Worm (Caenorhabditis elegans) whole organism, mixed stage, embryonic: ENCODE data around the gene ets-7.
"Not testable (repeated sequence)": the region's sequence is repeated elsewhere in the genome, so short reads cannot be mapped to it uniquely, and the experiment has no call there.

ENCODE experiments used
- M03D4.4 ChIP-seq: sonication (generic microtip); optimal IDR thresholded peaks from 2 replicates; lab custom pipeline; 2017; ENCODE audit warnings: mild to moderate bottlenecking, missing genetic modification characterization, missing compliant biosample characterization
- bed-3 ChIP-seq: fragments of 200-800 bp; sonication (Bioruptor generic); optimal IDR thresholded peaks from 3 replicates; lab custom pipeline; 2018; ENCODE audit warnings: mild to moderate bottlenecking, missing genetic modification characterization, moderate library complexity, missing compliant biosample characterization
- ceh-39 ChIP-seq: fragments of 150-350 bp; optimal IDR thresholded peaks from 2 replicates; lab custom pipeline; 2014; ENCODE audit warnings: missing biosample characterization, missing genetic modification characterization
- ceh-43 ChIP-seq: fragments of 200-800 bp; sonication (Bioruptor generic); optimal IDR thresholded peaks from 2 replicates; lab custom pipeline; 2018; ENCODE audit warnings: mild to moderate bottlenecking, missing genetic modification characterization, moderate library complexity, missing compliant biosample characterization
- ces-1 ChIP-seq: fragments of 150-350 bp; optimal IDR thresholded peaks from 2 replicates; lab custom pipeline; 2014; ENCODE audit warnings: missing biosample characterization, missing genetic modification reagents, missing genetic modification characterization
- cnd-1 ChIP-seq: fragments of 200-800 bp; sonication (Bioruptor generic); optimal IDR thresholded peaks from 2 replicates; lab custom pipeline; 2018; ENCODE audit warnings: mild to moderate bottlenecking, missing genetic modification characterization, missing compliant biosample characterization
- drap-1 ChIP-seq: fragments of 200-800 bp; sonication (Bioruptor generic); optimal IDR thresholded peaks from 3 replicates; lab custom pipeline; 2018; ENCODE audit warnings: mild to moderate bottlenecking, missing genetic modification characterization, missing compliant biosample characterization
- elt-1 ChIP-seq: sonication (generic microtip); optimal IDR thresholded peaks from 2 replicates; lab custom pipeline; 2017; ENCODE audit warnings: missing genetic modification characterization, mild to moderate bottlenecking, missing compliant biosample characterization, antibody characterized with exemption, moderate library complexity, borderline replicate concordance; ENCODE audit not compliant: insufficient read depth
- flh-1 ChIP-seq: fragments of 200-800 bp; sonication (Bioruptor generic); optimal IDR thresholded peaks from 2 replicates; lab custom pipeline; 2018; ENCODE audit warnings: mild to moderate bottlenecking, missing genetic modification characterization, moderate library complexity, missing compliant biosample characterization
- ham-2 ChIP-seq: fragments of 200-800 bp; sonication (Bioruptor generic); optimal IDR thresholded peaks from 2 replicates; lab custom pipeline; 2018; ENCODE audit warnings: mild to moderate bottlenecking, missing genetic modification characterization, missing compliant biosample characterization
- lin-32 ChIP-seq: fragments of 200-800 bp; sonication (Bioruptor generic); optimal IDR thresholded peaks from 2 replicates; lab custom pipeline; 2018; ENCODE audit warnings: mild to moderate bottlenecking, missing genetic modification characterization, missing compliant biosample characterization
- lsy-2 ChIP-seq: fragments of 150-350 bp; optimal IDR thresholded peaks from 2 replicates; lab custom pipeline; 2014; ENCODE audit warnings: missing biosample characterization, missing genetic modification characterization
- mab-5 ChIP-seq: fragments of 150-350 bp; optimal IDR thresholded peaks from 2 replicates; lab custom pipeline; 2014; ENCODE audit warnings: missing biosample characterization, missing genetic modification characterization
- mep-1 ChIP-seq: fragments of 150-350 bp; optimal IDR thresholded peaks from 2 replicates; lab custom pipeline; 2017; ENCODE audit warnings: missing biosample characterization, missing genetic modification reagents, missing genetic modification characterization, inconsistent platforms
- mls-2 ChIP-seq: sonication (generic microtip); optimal IDR thresholded peaks from 2 replicates; lab custom pipeline; 2016; ENCODE audit warnings: mild to moderate bottlenecking, missing genetic modification characterization, moderate library complexity, missing compliant biosample characterization
- nhr-12 ChIP-seq: fragments of 150-350 bp; optimal IDR thresholded peaks from 2 replicates; lab custom pipeline; 2014; ENCODE audit warnings: missing biosample characterization, missing genetic modification characterization
- nhr-2 ChIP-seq: fragments of 150-350 bp; optimal IDR thresholded peaks from 2 replicates; lab custom pipeline; 2014; ENCODE audit warnings: missing biosample characterization, missing genetic modification characterization
- nhr-237 ChIP-seq: fragments of 150-350 bp; optimal IDR thresholded peaks from 2 replicates; lab custom pipeline; 2014; ENCODE audit warnings: missing biosample characterization, missing genetic modification characterization
- nhr-76 ChIP-seq: sonication (generic microtip); optimal IDR thresholded peaks from 2 replicates; lab custom pipeline; 2017; ENCODE audit warnings: missing biosample characterization, missing genetic modification characterization
- pha-4 ChIP-seq: fragments of 150-350 bp; optimal IDR thresholded peaks from 2 replicates; lab custom pipeline; 2018; ENCODE audit warnings: missing biosample characterization, missing genetic modification reagents, missing genetic modification characterization
- sem-2 ChIP-seq: fragments of 200-800 bp; sonication (Bioruptor generic); optimal IDR thresholded peaks from 2 replicates; lab custom pipeline; 2018; ENCODE audit warnings: mild to moderate bottlenecking, missing genetic modification characterization, missing compliant biosample characterization
- sptf-1 ChIP-seq: sonication (generic microtip); optimal IDR thresholded peaks from 2 replicates; lab custom pipeline; 2017; ENCODE audit warnings: mild to moderate bottlenecking, missing genetic modification characterization, moderate library complexity, missing compliant biosample characterization
- tbx-8 ChIP-seq: fragments of 200-800 bp; sonication (Bioruptor generic); optimal IDR thresholded peaks from 2 replicates; lab custom pipeline; 2018; ENCODE audit warnings: mild to moderate bottlenecking, missing genetic modification characterization, moderate library complexity, missing compliant biosample characterization
- unc-39 ChIP-seq: fragments of 150-350 bp; optimal IDR thresholded peaks from 2 replicates; lab custom pipeline; 2014; ENCODE audit warnings: missing biosample characterization, missing genetic modification characterization
- unc-62 ChIP-seq: fragments of 150-350 bp; optimal IDR thresholded peaks from 2 replicates; lab custom pipeline; 2014; ENCODE audit warnings: missing biosample characterization, missing genetic modification reagents, missing genetic modification characterization
- ztf-11 ChIP-seq: fragments of 150-350 bp; optimal IDR thresholded peaks from 2 replicates; lab custom pipeline; 2014; ENCODE audit warnings: missing biosample characterization, missing genetic modification characterization

ets-7 gene

ce11 chrV:7521304-7521703 is 37.3 kb downstream of the ets-7 start:
- TF ChIP-seq sptf-1 (no peak), cnd-1 (tag; lab: Kevin White, UChicago) (no peak), lin-32 (GFP tag; lab: Kevin White, UChicago) (no peak), flh-1 (no peak), pha-4 (tag; lab: Kevin White, UChicago) (no peak), nhr-237 (tag; lab: Kevin White, UChicago) (no peak), M03D4.4 (tag; lab: Kevin White, UChicago) (no peak), lsy-2 (tag; lab: Kevin White, UChicago) (no peak), elt-1 (no peak), tbx-8 (GFP tag; lab: Kevin White, UChicago) (no peak), nhr-12 (tag; lab: Kevin White, UChicago) (no peak), sem-2 (no peak), mab-5 (no peak), nhr-76 (tag; lab: Kevin White, UChicago) (no peak), mep-1 (no peak), ces-1 (no peak), drap-1 (no peak), nhr-2 (tag; lab: Kevin White, UChicago) (no peak), mls-2 (tag; lab: Kevin White, UChicago) (no peak)

ce11 chrV:7520077-7520476 is 38.5 kb downstream of the ets-7 start, which contains the start of gene srb-19:
Gene srb-19 (minus strand): TSS chrV:7520177.
- no peak for TF ChIP-seq elt-1
- TF ChIP-seq ces-1 = peak; percentile 31

- TF ChIP-seq drap-1 (no peak), flh-1 (no peak), ceh-39 (tag; lab: Kevin White, UChicago) (no peak), unc-39 (tag; lab: Kevin White, UChicago) (no peak), ztf-11 (tag; lab: Kevin White, UChicago) (no peak), M03D4.4 (tag; lab: Kevin White, UChicago) (no peak), lsy-2 (tag; lab: Kevin White, UChicago) (no peak), ham-2 (no peak)
- TF ChIP-seq, all 35 proteins: peak for 0
Observed at ce11 chrV:7514939-7515338, 43.7 kb downstream of the ets-7 start, which contains the start of gene srb-18. Gene srb-18 (plus strand): TSS chrV:7515239.

DNA sequence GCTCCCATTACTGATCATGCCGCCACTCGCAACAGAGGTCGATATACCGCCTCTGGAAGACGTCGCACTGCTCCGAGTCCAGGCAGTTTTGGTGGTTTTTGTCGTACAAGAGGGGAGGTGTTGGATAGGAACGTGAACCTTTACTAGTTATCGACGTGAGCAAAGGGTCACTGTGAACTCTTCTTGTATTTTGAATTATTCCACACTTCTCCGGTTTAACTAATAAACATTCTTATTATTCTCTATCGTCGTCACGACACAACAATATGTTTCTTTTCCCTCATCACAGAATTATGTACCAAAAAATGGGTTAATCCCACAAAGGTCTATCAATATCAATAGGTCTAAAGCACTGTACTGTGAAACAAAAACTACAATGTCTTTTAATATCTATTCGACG is 47.1 kb downstream of the ets-7 start, which contains the start of gene nhr-171:
nhr-171 (plus strand) TSS at position 301 of the 400 bp plus-strand sequence.
- TF ChIP-seq unc-62 (GFP tag; lab: Kevin White, UChicago); nhr-237 (tag; lab: Kevin White, UChicago); lsy-2 (tag; lab: Kevin White, UChicago): not testable (repeated sequence)

DNA sequence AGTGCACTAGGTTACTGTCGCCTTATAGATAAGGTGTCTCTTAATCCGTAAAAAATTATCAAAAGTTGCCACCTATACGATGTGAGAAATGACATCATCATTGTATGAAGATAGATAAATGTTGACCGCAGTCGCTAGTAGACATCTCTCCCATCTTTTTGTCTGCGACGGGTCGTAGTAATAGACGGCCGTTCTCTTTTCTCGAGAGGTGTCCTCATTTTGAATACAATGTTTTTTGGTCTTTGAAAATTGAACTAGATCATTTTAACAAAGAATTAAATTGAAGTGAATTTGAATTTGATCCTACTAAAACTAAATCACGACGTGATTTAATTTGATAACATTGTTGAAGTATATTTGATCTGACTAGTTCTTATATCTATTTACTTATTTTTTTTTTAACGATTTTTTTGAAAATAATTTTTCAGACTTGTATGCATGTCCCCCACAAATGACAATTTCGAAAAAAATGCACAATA is 50.0 kb downstream of the ets-7 start, which contains the start of the genes str-31 and nhr-172:
str-31 (minus strand) TSS at position 101 of the 479 bp plus-strand sequence.
nhr-172 (plus strand) TSS at position 429 of the 479 bp plus-strand sequence.
- TF ChIP-seq unc-62 (GFP tag; lab: Kevin White, UChicago) = peak; percentile 19
- no peak for TF ChIP-seq nhr-237 (tag; lab: Kevin White, UChicago)
- TF ChIP-seq ceh-43 = no peak
- no peak for TF ChIP-seq bed-3
